Fruit fly (Drosophila melanogaster) whole organism, pupa: ENCODE data around the gene fw.

Experiments used
- CG10348 ChIP-seq: fragments of 200-800 bp; sonication (Bioruptor generic); IDR thresholded peaks from 2 replicates; pipeline ENCODE4 v1.3.6; 2022; ENCODE audit warnings: missing biosample characterization, missing genetic modification characterization
- CG12605 ChIP-seq: fragments of 200-800 bp; sonication (Bioruptor generic); IDR thresholded peaks from 2 replicates; pipeline ENCODE4 v1.3.6; 2022; ENCODE audit warnings: missing biosample characterization, missing genetic modification characterization
- CG14655 ChIP-seq: fragments of 200-800 bp; sonication (Bioruptor generic); optimal IDR thresholded peaks from 3 replicates; lab custom pipeline; 2017; ENCODE audit warnings: mild to moderate bottlenecking, missing biosample characterization, missing genetic modification reagents, missing genetic modification characterization
- CG15710 ChIP-seq: fragments of 200-800 bp; sonication (Bioruptor generic); optimal IDR thresholded peaks from 2 replicates; lab custom pipeline; 2018; ENCODE audit warnings: missing biosample characterization, mild to moderate bottlenecking, missing genetic modification characterization, moderate library complexity
- CG17806 ChIP-seq: fragments of 200-800 bp; sonication (Bioruptor generic); optimal IDR thresholded peaks from 2 replicates; lab custom pipeline; 2018; ENCODE audit warnings: missing biosample characterization, mild to moderate bottlenecking, missing genetic modification characterization, moderate library complexity
- CG32121 ChIP-seq: fragments of 200-800 bp; sonication (Bioruptor generic); IDR thresholded peaks from 2 replicates; pipeline ENCODE4 v1.3.6; 2022; ENCODE audit warnings: missing biosample characterization, missing genetic modification characterization
- CG8159 ChIP-seq: fragments of 200-800 bp; sonication (Bioruptor generic); optimal IDR thresholded peaks from 3 replicates; lab custom pipeline; 2018; ENCODE audit warnings: missing biosample characterization, mild to moderate bottlenecking, missing genetic modification characterization, moderate library complexity
- CG9948 ChIP-seq: fragments of 200-800 bp; sonication (Bioruptor generic); optimal IDR thresholded peaks from 2 replicates; lab custom pipeline; 2018; ENCODE audit warnings: missing biosample characterization, mild to moderate bottlenecking, missing genetic modification characterization, moderate library complexity
- EcR ChIP-seq: fragments of 200-800 bp; sonication (Bioruptor generic); optimal IDR thresholded peaks from 3 replicates; lab custom pipeline; 2019; ENCODE audit warnings: missing biosample characterization, missing genetic modification characterization, mild to moderate bottlenecking, moderate library complexity, missing genetic modification reagents
- Ets98B ChIP-seq: fragments of 200-800 bp; sonication (Bioruptor generic); IDR thresholded peaks from 2 replicates; pipeline ENCODE4 v1.3.6; 2022; ENCODE audit warnings: missing biosample characterization, missing genetic modification characterization
- Pif1A ChIP-seq: fragments of 200-800 bp; sonication (Bioruptor generic); optimal IDR thresholded peaks from 3 replicates; lab custom pipeline; 2016; ENCODE audit warnings: missing biosample characterization, missing genetic modification characterization
- fd96Ca ChIP-seq: fragments of 200-800 bp; sonication (Bioruptor generic); IDR thresholded peaks from 3 replicates; pipeline ENCODE4 v1.3.6; 2022; ENCODE audit warnings: missing biosample characterization, missing genetic modification characterization
- gl ChIP-seq: fragments of 200-800 bp; sonication (Bioruptor generic); optimal IDR thresholded peaks from 2 replicates; lab custom pipeline; 2018; ENCODE audit warnings: missing biosample characterization, mild to moderate bottlenecking, missing genetic modification characterization
- rn ChIP-seq: fragments of 200-800 bp; sonication (Bioruptor generic); IDR thresholded peaks from 2 replicates; pipeline ENCODE4 v1.3.6; 2022; ENCODE audit warnings: missing biosample characterization, missing genetic modification characterization

DNA sequence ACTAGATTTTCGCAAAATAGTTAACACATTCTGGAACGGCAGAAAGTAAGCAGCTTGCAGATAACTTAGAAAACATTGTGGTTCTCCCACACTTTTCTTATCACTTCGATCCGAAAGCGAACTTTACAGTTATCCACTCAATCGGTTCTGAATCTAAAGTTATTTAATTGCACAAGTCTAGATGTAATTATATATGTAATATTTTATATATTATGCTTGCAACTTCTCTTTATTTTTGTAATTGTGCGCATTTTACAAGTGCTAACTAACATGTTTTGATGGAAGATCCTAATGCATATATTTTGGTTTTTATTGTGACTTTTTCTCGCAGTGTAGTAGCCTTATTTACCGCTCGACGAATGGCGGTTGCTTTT lies 668 bp upstream of the fw start:
- TF ChIP-seq CG12605 (no peak), EcR (GFP tag; lab: Kevin White, UChicago) (no peak), CG14655 (peak; percentile 84), CG17806 (peak; percentile 9), CG8159 (peak; percentile 83), Pif1A (GFP tag; lab: Kevin White, UChicago) (no peak), CG32121 (GFP tag; lab: Robert Waterston, UW) (no peak), gl (tag; lab: Kevin White, UChicago) (no peak), fd96Ca (GFP tag; lab: Robert Waterston, UW) (no peak), CG10348 (GFP tag; lab: Robert Waterston, UW) (no peak), CG9948 (tag; lab: Kevin White, UChicago) (peak; percentile 61), Ets98B (GFP tag; lab: Robert Waterston, UW) (peak; percentile 22; the same call in 1 of the 2 replicates), rn (GFP tag; lab: Robert Waterston, UW) (no peak), CG15710 (tag; lab: Kevin White, UChicago) (peak; percentile 55)
